Worm (Caenorhabditis elegans) whole organism, L1 larva: ENCODE results near the gene rig-4.

ENCODE experiments used
- ama-1 ChIP-seq: fragments of 150-350 bp; optimal IDR thresholded peaks from 2 replicates; lab custom pipeline; 2014
- egl-27 ChIP-seq, 2 experiments: fragments of 150-350 bp in 1 of 2; sonication (generic microtip); optimal IDR thresholded peaks; 3 replicates each; lab custom pipeline; 2017 to 2018; ENCODE audit warnings: missing biosample characterization in 2 of 2, missing genetic modification characterization in 2 of 2, missing genetic modification reagents in 2 of 2
- fos-1 ChIP-seq: fragments of 150-350 bp; optimal IDR thresholded peaks from 2 replicates; lab custom pipeline; 2014; ENCODE audit warnings: missing biosample characterization, missing genetic modification characterization
- jun-1 ChIP-seq: fragments of 150-350 bp; optimal IDR thresholded peaks from 2 replicates; lab custom pipeline; 2014; ENCODE audit warnings: missing biosample characterization, missing genetic modification reagents, missing genetic modification characterization
- pag-3 ChIP-seq: sonication (generic microtip); optimal IDR thresholded peaks from 2 replicates; lab custom pipeline; 2017; ENCODE audit warnings: missing genetic modification characterization, mild to moderate bottlenecking, missing compliant biosample characterization, antibody characterized with exemption, borderline replicate concordance; ENCODE audit not compliant: insufficient read depth
- ztf-4 ChIP-seq: fragments of 150-350 bp; optimal IDR thresholded peaks from 2 replicates; lab custom pipeline; 2014; ENCODE audit warnings: missing biosample characterization, missing genetic modification characterization

DNA sequence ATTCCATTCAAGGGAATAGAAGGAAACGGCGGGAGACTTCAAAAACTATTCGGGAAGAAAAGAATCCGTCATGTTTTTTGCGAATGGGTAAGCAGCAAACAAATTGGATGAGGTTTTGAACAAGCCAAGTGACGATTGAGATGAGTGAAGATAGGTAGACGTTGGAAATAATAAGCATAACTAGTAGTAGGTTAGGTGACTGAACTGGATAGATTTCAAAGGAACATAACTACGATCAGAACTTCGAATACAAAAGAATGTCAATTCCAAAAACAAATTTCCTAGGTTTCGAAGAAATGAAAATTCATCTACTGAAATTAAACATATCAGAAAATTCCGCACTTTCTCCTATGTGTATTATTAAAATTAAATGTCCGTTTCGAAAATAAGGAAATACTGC is 3.6 kb upstream of the rig-4 start:
- no peak for TF ChIP-seq pag-3 (tag; lab: Kevin White, UChicago)
- no peak for TF ChIP-seq ztf-4
- TF ChIP-seq ama-1 (lab: Kevin White, UChicago) = no peak
- no peak for TF ChIP-seq jun-1 (tag; lab: Kevin White, UChicago)
- no peak for TF ChIP-seq fos-1
- no peak for TF ChIP-seq egl-27 (tag; optimal IDR thresholded peaks at IDR 0.05; lab: Kevin White, UChicago)
